Worm (Caenorhabditis elegans) whole organism, L3 larva: ENCODE measurements around the gene cfap-36.

Experiments
- R02D3.7 ChIP-seq: fragments of 150-350 bp; optimal IDR thresholded peaks from 2 replicates; lab custom pipeline; 2014; ENCODE audit warnings: missing biosample characterization, missing genetic modification characterization
- ZK546.5 ChIP-seq: sonication (generic microtip); optimal IDR thresholded peaks from 2 replicates; lab custom pipeline; 2017; ENCODE audit warnings: missing biosample characterization, missing genetic modification characterization
- aly-2 ChIP-seq: fragments of 150-350 bp; optimal IDR thresholded peaks from 2 replicates; lab custom pipeline; 2014; ENCODE audit warnings: missing biosample characterization, missing genetic modification characterization
- ama-1 ChIP-seq: fragments of 150-350 bp; optimal IDR thresholded peaks from 2 replicates; lab custom pipeline; 2018
- ceh-16 ChIP-seq: sonication (generic microtip); optimal IDR thresholded peaks from 2 replicates; lab custom pipeline; 2017; ENCODE audit warnings: missing biosample characterization, missing genetic modification characterization
- ceh-82 ChIP-seq: fragments of 150-350 bp; optimal IDR thresholded peaks from 2 replicates; lab custom pipeline; 2014; ENCODE audit warnings: missing biosample characterization, missing genetic modification characterization
- ceh-9 ChIP-seq: sonication (generic microtip); optimal IDR thresholded peaks from 2 replicates; lab custom pipeline; 2018; ENCODE audit warnings: missing biosample characterization, missing genetic modification characterization
- daf-12 ChIP-seq: fragments of 150-350 bp; optimal IDR thresholded peaks from 2 replicates; lab custom pipeline; 2014; ENCODE audit warnings: missing biosample characterization, missing genetic modification reagents, missing genetic modification characterization
- egl-27 ChIP-seq: sonication (generic microtip); optimal IDR thresholded peaks from 4 replicates; lab custom pipeline; 2017; ENCODE audit warnings: missing biosample characterization, missing genetic modification reagents, missing genetic modification characterization
- egl-5 ChIP-seq: fragments of 150-350 bp; optimal IDR thresholded peaks from 2 replicates; lab custom pipeline; 2017; ENCODE audit warnings: missing biosample characterization, missing genetic modification reagents, missing genetic modification characterization, inconsistent platforms
- elt-1 ChIP-seq: fragments of 150-350 bp; optimal IDR thresholded peaks from 2 replicates; lab custom pipeline; 2014; ENCODE audit warnings: missing biosample characterization, missing genetic modification characterization
- elt-2 ChIP-seq: sonication (generic microtip); optimal IDR thresholded peaks from 2 replicates; lab custom pipeline; 2016; ENCODE audit warnings: missing genetic modification reagents, mild to moderate bottlenecking, missing genetic modification characterization, missing compliant biosample characterization
- elt-3 ChIP-seq, 3 experiments: fragments of 150-350 bp in 1 of 3; sonication (generic microtip) in 2 of 3; optimal IDR thresholded peaks; 2 replicates in 2 of 3; 4 replicates in 1 of 3; lab custom pipeline; 2014 to 2017; ENCODE audit warnings: missing biosample characterization in 3 of 3, missing genetic modification characterization in 3 of 3
- eor-1 ChIP-seq, 2 experiments: fragments of 150-350 bp; optimal IDR thresholded peaks; 2 replicates each; lab custom pipeline; 2014 to 2018; ENCODE audit warnings: missing biosample characterization in 2 of 2, missing genetic modification characterization in 2 of 2
- fkh-10 ChIP-seq: sonication (generic microtip); optimal IDR thresholded peaks from 2 replicates; lab custom pipeline; 2017; ENCODE audit warnings: missing biosample characterization, missing genetic modification reagents, missing genetic modification characterization
- fkh-2 ChIP-seq: fragments of 150-350 bp; optimal IDR thresholded peaks from 2 replicates; lab custom pipeline; 2014; ENCODE audit warnings: missing biosample characterization, missing genetic modification reagents, missing genetic modification characterization
- hmg-11 ChIP-seq: sonication (generic microtip); optimal IDR thresholded peaks from 2 replicates; lab custom pipeline; 2016; ENCODE audit warnings: missing genetic modification characterization, missing compliant biosample characterization
- jun-1 ChIP-seq: fragments of 150-350 bp; optimal IDR thresholded peaks from 2 replicates; lab custom pipeline; 2014; ENCODE audit warnings: missing biosample characterization, missing genetic modification reagents, missing genetic modification characterization
- lin-15B ChIP-seq: fragments of 150-350 bp; optimal IDR thresholded peaks from 2 replicates; lab custom pipeline; 2014; ENCODE audit warnings: missing biosample characterization, missing genetic modification characterization
- lin-39 ChIP-seq: fragments of 150-350 bp; optimal IDR thresholded peaks from 2 replicates; lab custom pipeline; 2018; ENCODE audit warnings: missing biosample characterization, missing genetic modification reagents, missing genetic modification characterization
- lsy-12 ChIP-seq: sonication (generic microtip); optimal IDR thresholded peaks from 2 replicates; lab custom pipeline; 2016; ENCODE audit warnings: mild to moderate bottlenecking, missing genetic modification characterization, missing compliant biosample characterization
- mdl-1 ChIP-seq: fragments of 150-350 bp; optimal IDR thresholded peaks from 2 replicates; lab custom pipeline; 2014; ENCODE audit warnings: missing biosample characterization, missing genetic modification characterization
- mml-1 ChIP-seq: fragments of 150-350 bp; sonication (generic microtip); optimal IDR thresholded peaks from 3 replicates; lab custom pipeline; 2014; ENCODE audit warnings: missing biosample characterization, missing genetic modification characterization
- nfya-1 ChIP-seq: sonication (generic microtip); optimal IDR thresholded peaks from 2 replicates; lab custom pipeline; 2017; ENCODE audit warnings: missing genetic modification characterization, mild to moderate bottlenecking, missing compliant biosample characterization, antibody characterized with exemption, moderate library complexity; ENCODE audit not compliant: insufficient read depth
- nhr-11 ChIP-seq: fragments of 150-350 bp; optimal IDR thresholded peaks from 2 replicates; lab custom pipeline; 2014; ENCODE audit warnings: missing biosample characterization, missing genetic modification characterization
- nhr-12 ChIP-seq: fragments of 150-350 bp; optimal IDR thresholded peaks from 2 replicates; lab custom pipeline; 2014; ENCODE audit warnings: missing biosample characterization, missing genetic modification characterization
- nhr-23 ChIP-seq: fragments of 150-350 bp; optimal IDR thresholded peaks from 2 replicates; lab custom pipeline; 2014; ENCODE audit warnings: missing biosample characterization, missing genetic modification reagents, missing genetic modification characterization
- nhr-237 ChIP-seq: fragments of 150-350 bp; optimal IDR thresholded peaks from 2 replicates; lab custom pipeline; 2014; ENCODE audit warnings: missing biosample characterization, missing genetic modification characterization
- nhr-25 ChIP-seq: sonication (generic microtip); optimal IDR thresholded peaks from 2 replicates; lab custom pipeline; 2017; ENCODE audit warnings: missing biosample characterization, missing genetic modification characterization
- nhr-28 ChIP-seq: fragments of 150-350 bp; optimal IDR thresholded peaks from 2 replicates; lab custom pipeline; 2014; ENCODE audit warnings: missing biosample characterization, missing genetic modification characterization
- nhr-43 ChIP-seq: sonication (generic microtip); optimal IDR thresholded peaks from 2 replicates; lab custom pipeline; 2016; ENCODE audit warnings: mild to moderate bottlenecking, missing genetic modification characterization, missing compliant biosample characterization; ENCODE audit not compliant: poor library complexity, severe bottlenecking
- nhr-67 ChIP-seq: fragments of 150-350 bp; optimal IDR thresholded peaks from 2 replicates; lab custom pipeline; 2014; ENCODE audit warnings: missing biosample characterization, missing genetic modification characterization
- nhr-76 ChIP-seq: fragments of 150-350 bp; sonication (generic microtip); optimal IDR thresholded peaks from 5 replicates; lab custom pipeline; 2014; ENCODE audit warnings: missing biosample characterization, missing genetic modification characterization
- pha-4 ChIP-seq: fragments of 150-350 bp; optimal IDR thresholded peaks from 2 replicates; lab custom pipeline; 2014; ENCODE audit warnings: missing biosample characterization, missing genetic modification reagents, missing genetic modification characterization
- pqm-1 ChIP-seq: fragments of 150-350 bp; optimal IDR thresholded peaks from 2 replicates; lab custom pipeline; 2017; ENCODE audit warnings: missing biosample characterization, missing genetic modification characterization, inconsistent platforms
- sea-2 ChIP-seq: fragments of 150-350 bp; sonication (generic microtip); optimal IDR thresholded peaks from 4 replicates; lab custom pipeline; 2014; ENCODE audit warnings: missing biosample characterization, missing genetic modification reagents, missing genetic modification characterization
- skn-1 ChIP-seq: fragments of 150-350 bp; optimal IDR thresholded peaks from 2 replicates; lab custom pipeline; 2014; ENCODE audit warnings: missing biosample characterization, missing genetic modification characterization
- snpc-4 ChIP-seq: fragments of 150-350 bp; optimal IDR thresholded peaks from 2 replicates; lab custom pipeline; 2014; ENCODE audit warnings: missing biosample characterization, missing genetic modification characterization
- tbx-2 ChIP-seq: sonication (generic microtip); optimal IDR thresholded peaks from 2 replicates; lab custom pipeline; 2016; ENCODE audit warnings: mild to moderate bottlenecking, missing genetic modification characterization, missing compliant biosample characterization
- unc-39 ChIP-seq: sonication (generic microtip); optimal IDR thresholded peaks from 4 replicates; lab custom pipeline; 2017; ENCODE audit warnings: missing biosample characterization, missing genetic modification characterization
- zag-1 ChIP-seq: fragments of 150-350 bp; optimal IDR thresholded peaks from 2 replicates; lab custom pipeline; 2014; ENCODE audit warnings: missing biosample characterization, missing genetic modification characterization
- ztf-11 ChIP-seq: fragments of 150-350 bp; optimal IDR thresholded peaks from 2 replicates; lab custom pipeline; 2014; ENCODE audit warnings: missing biosample characterization, missing genetic modification characterization
- ztf-4 ChIP-seq: fragments of 150-350 bp; optimal IDR thresholded peaks from 2 replicates; lab custom pipeline; 2014; ENCODE audit warnings: missing biosample characterization, missing genetic modification characterization

cfap-36 gene

ce11 chrV:126610-127009 lies 45.4 kb downstream of the cfap-36 start, which contains the start of gene W03F9.1:
TSS of gene W03F9.1 (minus strand) at chrV:126718.
- no peak for TF ChIP-seq jun-1 (tag; lab: Kevin White, UChicago)
- peak; percentile 31 for TF ChIP-seq elt-2 (tag; lab: Kevin White, UChicago)
- peak; percentile 49 for TF ChIP-seq lin-39 (tag; lab: Kevin White, UChicago)
- TF ChIP-seq elt-1: no peak
- TF ChIP-seq lin-15B (tag; lab: Kevin White, UChicago): peak; percentile 31
- no peak for TF ChIP-seq daf-12 (tag; lab: Kevin White, UChicago)
- TF ChIP-seq nhr-23 (tag; lab: Kevin White, UChicago): peak; percentile 58
- TF ChIP-seq nhr-43 (tag; lab: Kevin White, UChicago): peak; percentile 34
- TF ChIP-seq fkh-10 (GFP tag; lab: Kevin White, UChicago): peak; percentile 8
- TF ChIP-seq pha-4 (tag; lab: Kevin White, UChicago): peak; percentile 73
- TF ChIP-seq nhr-237 (tag; lab: Kevin White, UChicago): no peak
- TF ChIP-seq lsy-12 (tag; lab: Kevin White, UChicago): no peak
- peak; percentile 62 for TF ChIP-seq nfya-1 (tag; lab: Kevin White, UChicago)
- TF ChIP-seq pqm-1 (tag; lab: Kevin White, UChicago): no peak
- peak; percentile 64 for TF ChIP-seq egl-5
- no peak for TF ChIP-seq nhr-76 (tag; lab: Kevin White, UChicago)
- peak; percentile 89 for TF ChIP-seq hmg-11 (tag; lab: Kevin White, UChicago)
- TF ChIP-seq ceh-9 (tag; lab: Kevin White, UChicago): no peak

ce11 chrV:123915-124314 lies 48.1 kb downstream of the cfap-36 start:
- no peak for TF ChIP-seq nhr-237 (tag; lab: Kevin White, UChicago)
- no peak for TF ChIP-seq ceh-16 (tag; lab: Kevin White, UChicago)
- no peak for TF ChIP-seq snpc-4
- no peak for TF ChIP-seq skn-1 (tag; lab: Kevin White, UChicago)
- TF ChIP-seq elt-1: no peak
- no peak for TF ChIP-seq ama-1 (lab: Kevin White, UChicago)
- TF ChIP-seq pha-4 (tag; lab: Kevin White, UChicago): no peak
- TF ChIP-seq ceh-9 (tag; lab: Kevin White, UChicago): no peak
- no peak for TF ChIP-seq ceh-82 (tag; lab: Kevin White, UChicago)
- TF ChIP-seq zag-1 (tag; lab: Kevin White, UChicago): no peak
- TF ChIP-seq unc-39: no peak
- TF ChIP-seq nhr-25 (tag; lab: Kevin White, UChicago): no peak
- no peak for TF ChIP-seq nhr-12 (tag; lab: Kevin White, UChicago)
- no peak for TF ChIP-seq elt-3 (tag; optimal IDR thresholded peaks at IDR 0.05; lab: Kevin White, UChicago)
- TF ChIP-seq, all 47 proteins: peak for 0

- TF ChIP-seq nhr-67 (no peak), pqm-1 (tag; lab: Kevin White, UChicago) (no peak), hmg-11 (tag; lab: Kevin White, UChicago) (no peak), nhr-11 (no peak), pha-4 (tag; lab: Kevin White, UChicago) (peak; percentile 37), fkh-2 (tag; lab: Kevin White, UChicago) (no peak), ztf-4 (tag; lab: Kevin White, UChicago) (no peak), elt-2 (tag; lab: Kevin White, UChicago) (peak; percentile 43)
Observed at ce11 chrV:123513-123912, 48.5 kb downstream of the cfap-36 start.

- TF ChIP-seq mdl-1 (tag; lab: Kevin White, UChicago) (no peak), nfya-1 (tag; lab: Kevin White, UChicago) (peak; percentile 34), ztf-4 (tag; lab: Kevin White, UChicago) (no peak), egl-5 (no peak), nhr-43 (tag; lab: Kevin White, UChicago) (no peak), zag-1 (tag; lab: Kevin White, UChicago) (no peak), aly-2 (tag; lab: Kevin White, UChicago) (no peak), hmg-11 (tag; lab: Kevin White, UChicago) (peak; percentile 53), pha-4 (tag; lab: Kevin White, UChicago) (peak; percentile 86), sea-2 (no peak), R02D3.7 (tag; lab: Kevin White, UChicago) (peak; percentile 76), lin-15B (tag; lab: Kevin White, UChicago) (peak; percentile 11), ama-1 (lab: Kevin White, UChicago) (no peak), nhr-25 (tag; lab: Kevin White, UChicago) (peak; percentile 28), ZK546.5 (tag; lab: Kevin White, UChicago) (no peak), fkh-2 (tag; lab: Kevin White, UChicago) (no peak), nhr-28 (tag; lab: Kevin White, UChicago) (no peak), mml-1 (tag; lab: Kevin White, UChicago) (no peak), elt-1 (no peak), tbx-2 (tag; lab: Kevin White, UChicago) (no peak), eor-1 (tag; optimal IDR thresholded peaks at IDR 0.05; lab: Kevin White, UChicago) (no peak), ztf-11 (tag; lab: Kevin White, UChicago) (no peak), elt-3 (tag; optimal IDR thresholded peaks at IDR 0.05; lab: Kevin White, UChicago) (no peak), egl-27 (no peak), elt-2 (tag; lab: Kevin White, UChicago) (no peak)
Observed at ce11 chrV:122750-123149, 49.3 kb downstream of the cfap-36 start, which contains the start of gene cgp-1. TSS of gene cgp-1 (minus strand) at chrV:122789.
